Fruit fly (Drosophila melanogaster) whole organism, embryonic: ENCODE measurements around the gene Bx.

Experiments
- BEAF-32 ChIP-seq: fragments of 200-800 bp; sonication (Bioruptor generic); optimal IDR thresholded peaks from 3 replicates; lab custom pipeline; 2017; ENCODE audit warnings: missing biosample characterization, missing genetic modification characterization, mild to moderate bottlenecking, moderate library complexity, missing genetic modification reagents
- C15 ChIP-seq: fragments of 200-800 bp; sonication (Bioruptor generic); IDR thresholded peaks from 3 replicates; pipeline ENCODE4 v1.3.6; 2022; ENCODE audit warnings: missing biosample characterization, missing genetic modification characterization
- CG10959 ChIP-seq: fragments of 200-800 bp; sonication (Bioruptor generic); IDR thresholded peaks from 2 replicates; pipeline ENCODE4 v1.3.6; 2022; ENCODE audit warnings: missing biosample characterization, missing genetic modification characterization
- CG12299 ChIP-seq: fragments of 200-800 bp; sonication (Bioruptor generic); optimal IDR thresholded peaks from 2 replicates; lab custom pipeline; 2018; ENCODE audit warnings: missing biosample characterization, mild to moderate bottlenecking, missing genetic modification characterization
- CG13775 ChIP-seq: fragments of 200-800 bp; sonication (Bioruptor generic); optimal IDR thresholded peaks from 3 replicates; lab custom pipeline; 2017; ENCODE audit warnings: missing biosample characterization, mild to moderate bottlenecking, missing genetic modification characterization
- CG14710 ChIP-seq: fragments of 200-800 bp; sonication (Bioruptor generic); optimal IDR thresholded peaks from 3 replicates; lab custom pipeline; 2019; ENCODE audit warnings: missing biosample characterization, mild to moderate bottlenecking, missing genetic modification characterization, moderate library complexity
- CG15479 ChIP-seq: fragments of 200-800 bp; sonication (Bioruptor generic); optimal IDR thresholded peaks from 3 replicates; lab custom pipeline; 2019; ENCODE audit warnings: missing biosample characterization, mild to moderate bottlenecking, missing genetic modification characterization, moderate library complexity
- CG1647 ChIP-seq: fragments of 200-800 bp; sonication (Bioruptor generic); optimal IDR thresholded peaks from 3 replicates; lab custom pipeline; 2016; ENCODE audit warnings: missing biosample characterization, missing genetic modification characterization
- CG17186 ChIP-seq: fragments of 200-800 bp; sonication (Bioruptor generic); optimal IDR thresholded peaks from 3 replicates; lab custom pipeline; 2017; ENCODE audit warnings: missing biosample characterization, missing genetic modification reagents, missing genetic modification characterization
- CG2712 ChIP-seq: fragments of 200-800 bp; optimal IDR thresholded peaks from 3 replicates; lab custom pipeline; 2019; ENCODE audit warnings: missing biosample characterization, mild to moderate bottlenecking, missing genetic modification characterization, moderate library complexity
- CG2889 ChIP-seq: fragments of 200-800 bp; sonication (Bioruptor generic); IDR thresholded peaks from 3 replicates; pipeline ENCODE4 v1.3.6; 2022; ENCODE audit warnings: missing biosample characterization, missing genetic modification characterization
- CG31224 ChIP-seq: fragments of 200-800 bp; sonication (Bioruptor generic); IDR thresholded peaks from 2 replicates; pipeline ENCODE4 v1.3.6; 2022; ENCODE audit warnings: missing biosample characterization, missing genetic modification characterization
- CG3281 ChIP-seq: fragments of 200-800 bp; sonication (Bioruptor generic); optimal IDR thresholded peaks from 3 replicates; lab custom pipeline; 2017; ENCODE audit warnings: missing biosample characterization, mild to moderate bottlenecking, missing genetic modification characterization
- CG34376 ChIP-seq: fragments of 200-800 bp; sonication (Bioruptor generic); optimal IDR thresholded peaks from 2 replicates; lab custom pipeline; 2018; ENCODE audit warnings: missing biosample characterization, mild to moderate bottlenecking, missing genetic modification characterization
- CG6689 ChIP-seq: fragments of 200-800 bp; sonication (Bioruptor generic); IDR thresholded peaks from 2 replicates; pipeline ENCODE4 v1.3.6; 2022; ENCODE audit warnings: missing biosample characterization, missing genetic modification characterization
- CG7372 ChIP-seq: fragments of 200-800 bp; sonication (Bioruptor generic); IDR thresholded peaks from 2 replicates; pipeline ENCODE4 v1.3.6; 2022; ENCODE audit warnings: missing biosample characterization, missing genetic modification characterization
- CG8281 ChIP-seq: fragments of 200-800 bp; sonication (Bioruptor generic); optimal IDR thresholded peaks from 2 replicates; lab custom pipeline; 2018; ENCODE audit warnings: missing biosample characterization, mild to moderate bottlenecking, missing genetic modification characterization, moderate library complexity
- CG9727 ChIP-seq: fragments of 200-800 bp; sonication (Bioruptor generic); optimal IDR thresholded peaks from 3 replicates; lab custom pipeline; 2017; ENCODE audit warnings: missing biosample characterization, mild to moderate bottlenecking, missing genetic modification characterization
- D19A ChIP-seq: fragments of 200-800 bp; optimal IDR thresholded peaks from 3 replicates; lab custom pipeline; 2019; ENCODE audit warnings: missing biosample characterization, mild to moderate bottlenecking, missing genetic modification characterization, moderate library complexity
- Ets65A ChIP-seq: fragments of 200-800 bp; sonication (Bioruptor generic); peaks from one replicate; lab custom pipeline; 2016; ENCODE audit warnings: missing biosample characterization, missing genetic modification characterization
- PHDP ChIP-seq: fragments of 200-800 bp; sonication (Bioruptor generic); optimal IDR thresholded peaks from 3 replicates; lab custom pipeline; 2018; ENCODE audit warnings: missing biosample characterization, mild to moderate bottlenecking, missing genetic modification characterization, moderate library complexity
- Poxn ChIP-seq: fragments of 200-800 bp; sonication (Bioruptor generic); IDR thresholded peaks from 2 replicates; pipeline ENCODE4 v1.3.6; 2022; ENCODE audit warnings: missing biosample characterization, missing genetic modification characterization
- Rx ChIP-seq: fragments of 200-800 bp; sonication (Bioruptor generic); IDR thresholded peaks from 2 replicates; pipeline ENCODE4 v1.3.6; 2022; ENCODE audit warnings: missing biosample characterization, missing genetic modification characterization
- Sin3A ChIP-seq: fragments of >200 bp; optimal IDR thresholded peaks from 2 replicates; lab custom pipeline; 2018
- ato ChIP-seq: fragments of 200-800 bp; sonication (Bioruptor generic); IDR thresholded peaks from 2 replicates; pipeline ENCODE4 v1.3.6; 2022; ENCODE audit warnings: missing biosample characterization, missing genetic modification characterization; ENCODE audit not compliant: partially characterized antibody
- btn ChIP-seq: fragments of 200-800 bp; sonication (Bioruptor generic); optimal IDR thresholded peaks from 2 replicates; lab custom pipeline; 2016; ENCODE audit warnings: missing biosample characterization, missing genetic modification characterization
- chm ChIP-seq: fragments of 200-800 bp; sonication (Bioruptor generic); IDR thresholded peaks from 2 replicates; pipeline ENCODE4 v1.3.6; 2022; ENCODE audit warnings: missing biosample characterization, missing genetic modification characterization
- crol ChIP-seq: fragments of 200-800 bp; sonication (Bioruptor generic); IDR thresholded peaks from 2 replicates; pipeline ENCODE4 v1.3.6; 2022; ENCODE audit warnings: missing biosample characterization, missing genetic modification characterization
- dm ChIP-seq: fragments of 200-800 bp; sonication (Bioruptor generic); optimal IDR thresholded peaks from 3 replicates; lab custom pipeline; 2016; ENCODE audit warnings: missing biosample characterization, missing genetic modification characterization
- dpn ChIP-seq, 2 experiments: fragments of 200-800 bp; sonication (Bioruptor generic); optimal IDR thresholded peaks; 3 replicates each; lab custom pipeline; 2016; ENCODE audit warnings: missing biosample characterization in 2 of 2, missing genetic modification characterization in 2 of 2
- fd96Cb ChIP-seq: fragments of 200-800 bp; sonication (Bioruptor generic); optimal IDR thresholded peaks from 2 replicates; lab custom pipeline; 2018; ENCODE audit warnings: missing biosample characterization, mild to moderate bottlenecking, missing genetic modification characterization, moderate library complexity
- ftz-f1 ChIP-seq: fragments of 200-800 bp; sonication (Bioruptor generic); optimal IDR thresholded peaks from 2 replicates; lab custom pipeline; 2016; ENCODE audit warnings: missing biosample characterization, missing genetic modification characterization
- hth ChIP-seq: fragments of >200 bp; optimal IDR thresholded peaks from 2 replicates; lab custom pipeline; 2017; ENCODE audit warnings: inconsistent platforms
- ind ChIP-seq: fragments of 200-800 bp; sonication (Bioruptor generic); optimal IDR thresholded peaks from 3 replicates; lab custom pipeline; 2016; ENCODE audit warnings: missing biosample characterization, missing genetic modification characterization
- kah ChIP-seq: fragments of 200-800 bp; sonication (Bioruptor generic); optimal IDR thresholded peaks from 2 replicates; lab custom pipeline; 2018; ENCODE audit warnings: missing biosample characterization, mild to moderate bottlenecking, missing genetic modification characterization
- kni ChIP-seq: fragments of 200-800 bp; sonication (Bioruptor generic); optimal IDR thresholded peaks from 3 replicates; lab custom pipeline; 2017; ENCODE audit warnings: mild to moderate bottlenecking, missing biosample characterization, missing genetic modification reagents, missing genetic modification characterization
- lilli ChIP-seq: fragments of 200-800 bp; sonication (Bioruptor generic); optimal IDR thresholded peaks from 3 replicates; lab custom pipeline; 2016; ENCODE audit warnings: missing biosample characterization, missing genetic modification characterization
- onecut ChIP-seq: fragments of 200-800 bp; sonication (Bioruptor generic); IDR thresholded peaks from 2 replicates; pipeline ENCODE4 v1.3.6; 2022; ENCODE audit warnings: missing biosample characterization, missing genetic modification characterization
- pan ChIP-seq, 4 experiments: fragments of >200 bp in 3 of 4; fragments of 200-800 bp in 1 of 4; sonication (Bioruptor generic) in 1 of 4; optimal IDR thresholded peaks in 3 of 4; IDR thresholded peaks in 1 of 4; 2 replicates each; pipeline versions ENCODE4 v1.3.6 to Lab custom; 2017 to 2022; ENCODE audit warnings: missing biosample characterization in 2 of 4, missing genetic modification characterization in 2 of 4, mixed read lengths in 1 of 4
- pfk ChIP-seq: fragments of 200-800 bp; sonication (Bioruptor generic); optimal IDR thresholded peaks from 2 replicates; lab custom pipeline; 2018; ENCODE audit warnings: missing biosample characterization, mild to moderate bottlenecking, missing genetic modification characterization, moderate library complexity
- phol ChIP-seq: fragments of 200-800 bp; sonication (Bioruptor generic); optimal IDR thresholded peaks from 3 replicates; lab custom pipeline; 2018; ENCODE audit warnings: missing biosample characterization, mild to moderate bottlenecking, missing genetic modification characterization, moderate library complexity
- prd ChIP-seq, 3 experiments: fragments of >200 bp in 2 of 3; fragments of 200-800 bp in 1 of 3; sonication (Bioruptor generic) in 1 of 3; optimal IDR thresholded peaks in 2 of 3; IDR thresholded peaks in 1 of 3; 2 replicates in 2 of 3; 3 replicates in 1 of 3; pipeline versions ENCODE4 v1.3.6 to Lab custom; 2017 to 2022; ENCODE audit warnings: missing biosample characterization in 1 of 3, missing genetic modification characterization in 1 of 3
- sd ChIP-seq: fragments of 200-800 bp; sonication (Bioruptor generic); optimal IDR thresholded peaks from 3 replicates; lab custom pipeline; 2018; ENCODE audit warnings: missing biosample characterization, mild to moderate bottlenecking, missing genetic modification characterization, moderate library complexity
- sens-2 ChIP-seq: fragments of 200-800 bp; sonication (Bioruptor generic); IDR thresholded peaks from 2 replicates; pipeline ENCODE4 v1.3.6; 2022; ENCODE audit warnings: missing biosample characterization, missing genetic modification characterization
- shn ChIP-seq: fragments of 200-800 bp; sonication (Bioruptor generic); optimal IDR thresholded peaks from 3 replicates; lab custom pipeline; 2016; ENCODE audit warnings: missing biosample characterization, missing genetic modification characterization
- sisA ChIP-seq: fragments of 200-800 bp; sonication (Bioruptor generic); IDR thresholded peaks from 2 replicates; pipeline ENCODE4 v1.3.6; 2022; ENCODE audit warnings: missing biosample characterization, missing genetic modification characterization
- stc ChIP-seq: fragments of 200-800 bp; sonication (Bioruptor generic); IDR thresholded peaks from 2 replicates; pipeline ENCODE4 v1.3.6; 2022; ENCODE audit warnings: missing biosample characterization, missing genetic modification characterization
- sug ChIP-seq: fragments of 200-800 bp; optimal IDR thresholded peaks from 2 replicates; lab custom pipeline; 2019; ENCODE audit warnings: missing biosample characterization, mild to moderate bottlenecking, missing genetic modification characterization, moderate library complexity
- tgo ChIP-seq: fragments of 200-800 bp; sonication (Bioruptor generic); IDR thresholded peaks from 3 replicates; pipeline ENCODE4 v1.3.6; 2022; ENCODE audit warnings: missing biosample characterization, missing genetic modification characterization
- zen ChIP-seq: fragments of 200-800 bp; sonication (Bioruptor generic); optimal IDR thresholded peaks from 3 replicates; lab custom pipeline; 2018; ENCODE audit warnings: missing biosample characterization, mild to moderate bottlenecking, missing genetic modification characterization, moderate library complexity

The Bx gene

dm6 chrX:18565630-18566319 lies 50.5 kb downstream of the Bx start (continued):
- TF ChIP-seq CG31224 (GFP tag; lab: Robert Waterston, UW) (no peak), CG1647 (GFP tag; lab: Kevin White, UChicago) (no peak), CG8281 (tag; lab: Kevin White, UChicago) (no peak), sug (tag; lab: Kevin White, UChicago) (no peak), prd (optimal IDR thresholded peaks at IDR 0.05; lab: Kevin White, UChicago) (no peak), prd (GFP tag; IDR thresholded peaks at IDR 0.05; lab: Robert Waterston, UW) (peak; percentile 46; the same call in 1 of the 3 replicates), BEAF-32 (GFP tag; lab: Kevin White, UChicago) (peak; percentile 33), ato (GFP tag; lab: Robert Waterston, UW) (no peak), PHDP (no peak), ftz-f1 (GFP tag; lab: Kevin White, UChicago) (no peak), CG13775 (GFP tag; lab: Kevin White, UChicago) (no peak), sens-2 (GFP tag; lab: Robert Waterston, UW) (no peak), onecut (GFP tag; lab: Robert Waterston, UW) (no peak), CG17186 (GFP tag; lab: Kevin White, UChicago) (no peak), tgo (GFP tag; lab: Robert Waterston, UW) (peak; percentile 29; the same call in 1 of the 3 replicates), kah (GFP tag; lab: Kevin White, UChicago) (no peak), CG34376 (GFP tag; lab: Kevin White, UChicago) (no peak), C15 (no peak), pan (optimal IDR thresholded peaks at IDR 0.05; lab: Kevin White, UChicago) (no peak), pan (GFP tag; optimal IDR thresholded peaks at IDR 0.05 in 1 of 2, IDR thresholded peaks at IDR 0.05 in 1 of 2) (peak in 1 of 2 experiments; percentile 20), CG6689 (GFP tag; lab: Robert Waterston, UW) (peak; percentile 59), sd (no peak), Sin3A (lab: Kevin White, UChicago) (no peak), fd96Cb (no peak), zen (tag; lab: Kevin White, UChicago) (no peak), Poxn (no peak), CG14710 (tag; lab: Kevin White, UChicago) (peak; percentile 22), CG3281 (GFP tag; lab: Kevin White, UChicago) (no peak), dm (GFP tag; lab: Kevin White, UChicago) (no peak), CG9727 (peak; percentile 4), phol (tag; lab: Kevin White, UChicago) (peak; percentile 54), D19A (tag; lab: Kevin White, UChicago) (no peak), CG7372 (GFP tag; lab: Robert Waterston, UW) (no peak), CG15479 (GFP tag; lab: Kevin White, UChicago) (no peak), chm (GFP tag; lab: Robert Waterston, UW) (no peak), stc (GFP tag; lab: Robert Waterston, UW) (peak; percentile 33; the same call in 1 of the 2 replicates), kni (GFP tag; lab: Kevin White, UChicago) (no peak), pfk (GFP tag; lab: Kevin White, UChicago) (no peak), CG2712 (tag; lab: Kevin White, UChicago) (no peak), Rx (GFP tag; lab: Robert Waterston, UW) (no peak), crol (no peak), shn (GFP tag; lab: Kevin White, UChicago) (no peak), btn (GFP tag; lab: Kevin White, UChicago) (no peak), CG12299 (tag; lab: Kevin White, UChicago) (no peak), CG2889 (GFP tag; lab: Robert Waterston, UW) (no peak), CG10959 (GFP tag; lab: Robert Waterston, UW) (0 out of 2 replicates have a peak, but pooled peaks have one; percentile 19), dpn (GFP tag; optimal IDR thresholded peaks at IDR 0.05; lab: Kevin White, UChicago) (no peak), hth (lab: Kevin White, UChicago) (no peak), sisA (GFP tag; lab: Robert Waterston, UW) (peak; percentile 28; the same call in 1 of the 2 replicates), ind (GFP tag; lab: Kevin White, UChicago) (no peak), Ets65A (GFP tag; lab: Kevin White, UChicago) (no peak), lilli (GFP tag; lab: Kevin White, UChicago) (no peak)
